Fruit fly (Drosophila melanogaster): Measurements from ENCODE around the gene Rb97D.

DNA sequence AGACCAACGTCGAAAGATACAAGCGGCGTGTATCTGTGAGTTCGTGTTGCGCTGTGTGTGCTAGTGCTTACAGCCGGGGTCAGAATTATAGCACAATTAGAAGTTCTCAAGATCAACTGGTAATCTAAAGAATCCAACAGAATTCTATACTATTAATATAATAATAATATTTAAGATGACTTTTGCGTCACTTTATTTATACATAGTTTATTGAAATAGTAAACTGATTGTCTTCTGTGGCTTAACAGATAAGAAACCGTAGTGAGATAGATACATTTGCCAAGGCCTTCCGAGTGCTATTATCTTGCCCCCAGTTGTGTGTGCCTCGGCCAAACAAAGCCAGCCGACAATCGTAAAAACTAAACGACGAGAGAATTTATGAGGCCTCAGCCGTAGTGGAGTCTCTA is 10.7 kb upstream of the Rb97D start:
- TF ChIP-seq bab1 (GFP tag; optimal IDR thresholded peaks at IDR 0.05): no peak
- no peak for TF ChIP-seq CG11617 (GFP tag; optimal IDR thresholded peaks at IDR 0.05)
- no peak for TF ChIP-seq tj (GFP tag; optimal IDR thresholded peaks at IDR 0.05)
- TF ChIP-seq CG5204 (GFP tag; optimal IDR thresholded peaks at IDR 0.05): no peak
- no peak for TF ChIP-seq CG14711 (tag; optimal IDR thresholded peaks at IDR 0.05)
- no peak for TF ChIP-seq ovo (GFP tag; optimal IDR thresholded peaks at IDR 0.05)
- no peak for TF ChIP-seq Mnt (GFP tag; optimal IDR thresholded peaks at IDR 0.05)
- no peak for TF ChIP-seq toe (GFP tag; optimal IDR thresholded peaks at IDR 0.05)
- TF ChIP-seq Clk (GFP tag; optimal IDR thresholded peaks at IDR 0.05): no peak
- no peak for TF ChIP-seq CG12768 (GFP tag; optimal IDR thresholded peaks at IDR 0.05)

Data from whole organism, adult.